Worm (Caenorhabditis elegans) whole organism, mixed stage, embryonic: ENCODE measurements around the gene ZK616.65.

ENCODE experiments used
- ceh-39 ChIP-seq: fragments of 150-350 bp; optimal IDR thresholded peaks from 2 replicates; lab custom pipeline; 2014; ENCODE audit warnings: missing biosample characterization, missing genetic modification characterization
- elt-1 ChIP-seq: sonication (generic microtip); optimal IDR thresholded peaks from 2 replicates; lab custom pipeline; 2017; ENCODE audit warnings: missing genetic modification characterization, mild to moderate bottlenecking, missing compliant biosample characterization, antibody characterized with exemption, moderate library complexity, borderline replicate concordance; ENCODE audit not compliant: insufficient read depth
- elt-3 ChIP-seq: fragments of 150-350 bp; optimal IDR thresholded peaks from 2 replicates; lab custom pipeline; 2014; ENCODE audit warnings: missing biosample characterization, missing genetic modification characterization
- hlh-1 ChIP-seq: fragments of 150-350 bp; optimal IDR thresholded peaks from 2 replicates; lab custom pipeline; 2014; ENCODE audit warnings: missing biosample characterization, missing genetic modification reagents, missing genetic modification characterization
- lin-13 ChIP-seq: fragments of 150-350 bp; optimal IDR thresholded peaks from 2 replicates; lab custom pipeline; 2014; ENCODE audit warnings: missing biosample characterization, missing genetic modification characterization
- nhr-12 ChIP-seq: fragments of 150-350 bp; optimal IDR thresholded peaks from 2 replicates; lab custom pipeline; 2014; ENCODE audit warnings: missing biosample characterization, missing genetic modification characterization
- nhr-28 ChIP-seq: fragments of 150-350 bp; optimal IDR thresholded peaks from 2 replicates; lab custom pipeline; 2014; ENCODE audit warnings: missing biosample characterization, missing genetic modification characterization
- snpc-4 ChIP-seq: fragments of 150-350 bp; optimal IDR thresholded peaks from 2 replicates; lab custom pipeline; 2014; ENCODE audit warnings: missing biosample characterization, missing genetic modification characterization
- sptf-1 ChIP-seq: sonication (generic microtip); optimal IDR thresholded peaks from 2 replicates; lab custom pipeline; 2017; ENCODE audit warnings: mild to moderate bottlenecking, missing genetic modification characterization, moderate library complexity, missing compliant biosample characterization
- unc-39 ChIP-seq: fragments of 150-350 bp; optimal IDR thresholded peaks from 2 replicates; lab custom pipeline; 2014; ENCODE audit warnings: missing biosample characterization, missing genetic modification characterization
- unc-62 ChIP-seq: fragments of 150-350 bp; optimal IDR thresholded peaks from 2 replicates; lab custom pipeline; 2014; ENCODE audit warnings: missing biosample characterization, missing genetic modification reagents, missing genetic modification characterization
- ztf-11 ChIP-seq: fragments of 150-350 bp; optimal IDR thresholded peaks from 2 replicates; lab custom pipeline; 2014; ENCODE audit warnings: missing biosample characterization, missing genetic modification characterization

- TF ChIP-seq lin-13 (tag; lab: Kevin White, UChicago) (no peak), ztf-11 (no peak), nhr-12 (tag; lab: Kevin White, UChicago) (no peak), elt-1 (tag; lab: Kevin White, UChicago) (no peak), unc-62 (GFP tag; lab: Kevin White, UChicago) (no peak), unc-39 (tag; lab: Kevin White, UChicago) (no peak), ceh-39 (tag; lab: Kevin White, UChicago) (no peak), hlh-1 (tag; lab: Kevin White, UChicago) (no peak), nhr-28 (tag; lab: Kevin White, UChicago) (no peak), snpc-4 (no peak), elt-3 (tag; lab: Kevin White, UChicago) (no peak), sptf-1 (tag; lab: Kevin White, UChicago) (no peak)
Measured at ce11 chrIV:5374946-5375345, 36.1 kb downstream of the ZK616.65 start.
